Worm (Caenorhabditis elegans): ENCODE results near the gene C50H2.13.

- no peak for TF ChIP-seq ztf-11 (tag; optimal IDR thresholded peaks at IDR 0.05)
- no peak for TF ChIP-seq zip-11 (GFP tag; IDR thresholded peaks at IDR 0.05)
- no peak for TF ChIP-seq daf-8 (GFP tag; IDR thresholded peaks at IDR 0.05)
- no peak for TF ChIP-seq ceh-62 (tag; optimal IDR thresholded peaks at IDR 0.05)
- TF ChIP-seq ceh-82 (tag; optimal IDR thresholded peaks at IDR 0.05): no peak
- no peak for TF ChIP-seq zip-2 (tag; optimal IDR thresholded peaks at IDR 0.05)
- TF ChIP-seq egl-27 (tag; optimal IDR thresholded peaks at IDR 0.05): no peak
Measured at ce11 chrV:9889629-9890028, 36.7 kb upstream of the C50H2.13 start, which contains the start of gene fshr-1.

All from whole organism, L4 larva.